Fruit fly (Drosophila melanogaster): Measurements from ENCODE around the gene CG15882.

DNA sequence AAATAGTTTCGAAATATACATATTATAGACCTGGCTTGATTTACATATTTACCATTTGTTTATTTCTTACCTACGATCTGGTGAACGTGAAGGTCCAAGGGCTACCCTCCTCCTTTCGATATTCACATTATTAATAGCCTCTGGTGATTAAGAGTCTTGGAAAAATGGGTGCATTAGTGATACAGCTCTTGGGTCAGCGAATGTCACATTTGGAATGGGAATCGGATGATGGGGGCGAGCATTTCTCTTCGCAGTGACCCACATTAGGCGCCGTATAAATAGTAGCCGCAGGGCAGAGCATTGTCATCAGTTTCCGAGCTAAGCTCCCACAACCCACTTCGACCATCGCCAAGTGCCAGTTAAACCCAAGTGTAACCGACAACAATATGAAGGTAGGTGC is 46.8 kb downstream of the CG15882 start, which contains the start of gene CG7406:
- no peak for TF ChIP-seq toe (GFP tag; optimal IDR thresholded peaks at IDR 0.05)
- no peak for TF ChIP-seq CG33017 (tag; optimal IDR thresholded peaks at IDR 0.05)
- TF ChIP-seq CG14711 (tag; optimal IDR thresholded peaks at IDR 0.05): no peak
- no peak for TF ChIP-seq Mnt (GFP tag; optimal IDR thresholded peaks at IDR 0.05)
- no peak for TF ChIP-seq CG1620 (GFP tag; optimal IDR thresholded peaks at IDR 0.05)
- no peak for TF ChIP-seq bab1 (GFP tag; optimal IDR thresholded peaks at IDR 0.05)

All from whole organism, adult.